Worm (Caenorhabditis elegans) whole organism, young adult: ENCODE measurements around the gene srz-71.
"Not testable (repeated sequence)": the region's sequence is repeated elsewhere in the genome, so short reads cannot be mapped to it uniquely, and the experiment has no call there.

ENCODE experiments used
- B0261.1 ChIP-seq: sonication (generic microtip); optimal IDR thresholded peaks from 2 replicates; lab custom pipeline; 2016; ENCODE audit warnings: mild to moderate bottlenecking, missing genetic modification characterization, moderate library complexity, missing compliant biosample characterization
- F37B4.10 ChIP-seq: fragments of 200-800 bp; sonication (Bioruptor generic); IDR thresholded peaks from 2 replicates; pipeline ENCODE4 v1.3.6; 2022; ENCODE audit warnings: missing genetic modification characterization, missing compliant biosample characterization
- F49E8.2 ChIP-seq: sonication (generic microtip); optimal IDR thresholded peaks from 3 replicates; lab custom pipeline; 2017; ENCODE audit warnings: missing genetic modification characterization, mild to moderate bottlenecking, missing compliant biosample characterization, antibody characterized with exemption, moderate library complexity; ENCODE audit not compliant: insufficient read depth
- F52B5.7 ChIP-seq: sonication (generic microtip); optimal IDR thresholded peaks from 2 replicates; lab custom pipeline; 2016; ENCODE audit warnings: mild to moderate bottlenecking, missing genetic modification characterization, missing compliant biosample characterization
- Y53F4B.3 ChIP-seq: fragments of 200-800 bp; sonication (Bioruptor generic); IDR thresholded peaks from 2 replicates; pipeline ENCODE4 v1.3.6; 2022; ENCODE audit warnings: missing genetic modification reagents, missing genetic modification characterization, missing compliant biosample characterization
- Y56A3A.18 ChIP-seq: fragments of 200-800 bp; sonication (Bioruptor generic); IDR thresholded peaks from 2 replicates; pipeline ENCODE4 v1.3.6; 2022; ENCODE audit warnings: missing genetic modification reagents, missing genetic modification characterization, missing compliant biosample characterization
- ama-1 ChIP-seq, 3 experiments: fragments of 150-350 bp in 1 of 3; sonication (generic microtip) in 2 of 3; optimal IDR thresholded peaks; 2 replicates each; lab custom pipeline; 2014 to 2018; ENCODE audit warnings: missing biosample characterization in 2 of 3, missing genetic modification characterization in 2 of 3, missing genetic modification reagents in 2 of 3
- attf-3 ChIP-seq: fragments of 200-800 bp; sonication (Bioruptor generic); conservative IDR thresholded peaks from 2 replicates; pipeline ENCODE4 v1.3.6; 2022; ENCODE audit warnings: missing genetic modification reagents, missing genetic modification characterization, missing compliant biosample characterization
- attf-5 ChIP-seq: fragments of 200-800 bp; sonication (Bioruptor generic); optimal IDR thresholded peaks from 2 replicates; lab custom pipeline; 2018; ENCODE audit warnings: mild to moderate bottlenecking, missing genetic modification characterization, missing compliant biosample characterization
- attf-6 ChIP-seq: fragments of 200-800 bp; sonication (Bioruptor generic); IDR thresholded peaks from 2 replicates; pipeline ENCODE4 v1.3.6; 2022; ENCODE audit warnings: missing genetic modification reagents, missing genetic modification characterization, missing compliant biosample characterization
- ccch-3 ChIP-seq: fragments of 200-800 bp; sonication (Bioruptor generic); optimal IDR thresholded peaks from 2 replicates; lab custom pipeline; 2018; ENCODE audit warnings: mild to moderate bottlenecking, missing genetic modification characterization, missing compliant biosample characterization
- ceh-27 ChIP-seq: fragments of 200-800 bp; sonication (Bioruptor generic); optimal IDR thresholded peaks from 2 replicates; lab custom pipeline; 2018; ENCODE audit warnings: mild to moderate bottlenecking, missing genetic modification characterization, moderate library complexity, missing compliant biosample characterization
- ceh-40 ChIP-seq: fragments of 200-800 bp; sonication (Bioruptor generic); IDR thresholded peaks from 2 replicates; pipeline ENCODE4 v1.3.6; 2022; ENCODE audit warnings: missing genetic modification characterization, missing compliant biosample characterization
- ceh-91 ChIP-seq: fragments of 200-800 bp; sonication (Bioruptor generic); IDR thresholded peaks from 2 replicates; pipeline ENCODE4 v1.3.6; 2022; ENCODE audit warnings: missing genetic modification reagents, missing genetic modification characterization, missing compliant biosample characterization
- dox-1 ChIP-seq: fragments of 200-800 bp; sonication (Bioruptor generic); IDR thresholded peaks from 2 replicates; pipeline ENCODE4 v1.3.6; 2022; ENCODE audit warnings: missing genetic modification reagents, missing genetic modification characterization, missing compliant biosample characterization
- egrh-3 ChIP-seq: fragments of 200-800 bp; sonication (Bioruptor generic); IDR thresholded peaks from 2 replicates; pipeline ENCODE4 v1.3.6; 2022; ENCODE audit warnings: missing genetic modification reagents, missing genetic modification characterization, missing compliant biosample characterization
- hmg-1.2 ChIP-seq: fragments of 200-800 bp; sonication (Bioruptor generic); IDR thresholded peaks from 2 replicates; pipeline ENCODE4 v1.3.6; 2022; ENCODE audit warnings: missing genetic modification reagents, missing genetic modification characterization, missing compliant biosample characterization
- hrde-1 ChIP-seq: sonication (generic microtip); optimal IDR thresholded peaks from 2 replicates; lab custom pipeline; 2016; ENCODE audit warnings: missing genetic modification characterization, mild to moderate bottlenecking, missing compliant biosample characterization, moderate library complexity, missing genotype, missing genetic modification reagents, borderline replicate concordance
- lir-1 ChIP-seq: fragments of 200-800 bp; sonication (Bioruptor generic); conservative IDR thresholded peaks from 2 replicates; pipeline ENCODE4 v1.3.6; 2022; ENCODE audit warnings: missing genetic modification reagents, missing genetic modification characterization, missing compliant biosample characterization
- madf-10 ChIP-seq: sonication (generic microtip); optimal IDR thresholded peaks from 2 replicates; lab custom pipeline; 2016; ENCODE audit warnings: mild to moderate bottlenecking, missing genetic modification characterization, missing compliant biosample characterization
- madf-8 ChIP-seq: fragments of 200-800 bp; sonication (Bioruptor generic); conservative IDR thresholded peaks from 2 replicates; pipeline ENCODE4 v1.3.6; 2022; ENCODE audit warnings: missing genetic modification reagents, missing genetic modification characterization, missing compliant biosample characterization
- mcd-1 ChIP-seq: fragments of 200-800 bp; sonication (Bioruptor generic); IDR thresholded peaks from 2 replicates; pipeline ENCODE4 v1.3.6; 2022; ENCODE audit warnings: missing genetic modification reagents, missing genetic modification characterization, missing compliant biosample characterization
- mel-28 ChIP-seq: sonication (generic microtip); optimal IDR thresholded peaks from 2 replicates; lab custom pipeline; 2016; ENCODE audit warnings: borderline replicate concordance, mild to moderate bottlenecking, missing genetic modification characterization, missing compliant biosample characterization
- nfya-1 ChIP-seq: sonication (generic microtip); optimal IDR thresholded peaks from 2 replicates; lab custom pipeline; 2017; ENCODE audit warnings: antibody characterized with exemption, missing compliant biosample characterization, missing genetic modification characterization, borderline replicate concordance; ENCODE audit not compliant: insufficient read depth
- nfya-2 ChIP-seq: fragments of 200-800 bp; sonication (Bioruptor generic); IDR thresholded peaks from 2 replicates; pipeline ENCODE4 v1.3.6; 2022; ENCODE audit warnings: missing genetic modification reagents, missing genetic modification characterization, missing compliant biosample characterization
- nhr-179 ChIP-seq: sonication (generic microtip); optimal IDR thresholded peaks from 2 replicates; lab custom pipeline; 2016; ENCODE audit warnings: mild to moderate bottlenecking, missing genetic modification characterization, missing compliant biosample characterization
- nhr-27 ChIP-seq: fragments of 200-800 bp; sonication (Bioruptor generic); optimal IDR thresholded peaks from 2 replicates; lab custom pipeline; 2018; ENCODE audit warnings: mild to moderate bottlenecking, missing genetic modification characterization, moderate library complexity, missing compliant biosample characterization
- repo-1 ChIP-seq: sonication (generic microtip); optimal IDR thresholded peaks from 2 replicates; lab custom pipeline; 2017; ENCODE audit warnings: mild to moderate bottlenecking, missing genetic modification characterization, missing compliant biosample characterization
- rpc-1 ChIP-seq, 2 experiments: fragments of 150-350 bp in 1 of 2; sonication (generic microtip) in 1 of 2; optimal IDR thresholded peaks; 2 replicates each; lab custom pipeline; 2014 to 2018; ENCODE audit warnings: missing biosample characterization in 1 of 2, missing genetic modification characterization in 1 of 2, missing genetic modification reagents in 1 of 2, missing genotype in 1 of 2
- snpc-1.1 ChIP-seq: sonication (generic microtip); optimal IDR thresholded peaks from 2 replicates; lab custom pipeline; 2017; ENCODE audit warnings: missing genetic modification characterization, mild to moderate bottlenecking, missing compliant biosample characterization, antibody characterized with exemption, moderate library complexity, missing genotype, missing genetic modification reagents; ENCODE audit not compliant: insufficient read depth
- snpc-3.4 ChIP-seq: sonication (generic microtip); optimal IDR thresholded peaks from 2 replicates; lab custom pipeline; 2017; ENCODE audit warnings: missing genetic modification characterization, mild to moderate bottlenecking, missing compliant biosample characterization, antibody characterized with exemption, moderate library complexity, missing genotype, missing genetic modification reagents
- snpc-4 ChIP-seq, 5 experiments: fragments of 150-350 bp in 1 of 5; sonication (generic microtip) in 4 of 5; optimal IDR thresholded peaks; 2 replicates each; lab custom pipeline; 2014 to 2018; ENCODE audit warnings: missing genetic modification characterization in 5 of 5, missing biosample characterization in 3 of 5, antibody characterized with exemption in 2 of 5, mild to moderate bottlenecking in 2 of 5, missing compliant biosample characterization in 2 of 5, missing genotype in 2 of 5, moderate library complexity in 2 of 5, missing genetic modification reagents in 1 of 5
- tbp1 ChIP-seq: fragments of 200-800 bp; sonication (Bioruptor generic); optimal IDR thresholded peaks from 2 replicates; lab custom pipeline; 2018; ENCODE audit warnings: mild to moderate bottlenecking, missing genetic modification characterization, missing compliant biosample characterization
- tlf-1 ChIP-seq: fragments of 200-800 bp; sonication (Bioruptor generic); optimal IDR thresholded peaks from 2 replicates; lab custom pipeline; 2018; ENCODE audit warnings: mild to moderate bottlenecking, missing genetic modification characterization, missing compliant biosample characterization
- xnd-1 ChIP-seq: sonication (generic microtip); optimal IDR thresholded peaks from 2 replicates; lab custom pipeline; 2016; ENCODE audit warnings: missing genotype, missing genetic modification reagents, missing genetic modification characterization, missing compliant biosample characterization
- ztf-18 ChIP-seq: sonication (generic microtip); optimal IDR thresholded peaks from 2 replicates; lab custom pipeline; 2016; ENCODE audit warnings: missing genotype, mild to moderate bottlenecking, missing genetic modification characterization, missing compliant biosample characterization
- ztf-28 ChIP-seq: fragments of 200-800 bp; sonication (Bioruptor generic); IDR thresholded peaks from 2 replicates; pipeline ENCODE4 v1.3.6; 2022; ENCODE audit warnings: missing genetic modification reagents, missing genetic modification characterization, missing compliant biosample characterization
- ztf-3 ChIP-seq: fragments of 200-800 bp; sonication (Bioruptor generic); optimal IDR thresholded peaks from 2 replicates; lab custom pipeline; 2018; ENCODE audit warnings: mild to moderate bottlenecking, missing genetic modification characterization, missing compliant biosample characterization

The srz-71 gene

ce11 chrIV:16306918-16307317, 25.8 kb upstream of the srz-71 start:
- no peak for TF ChIP-seq snpc-4 (GFP tag; optimal IDR thresholded peaks at IDR 0.05; lab: Kevin White, UChicago)
- TF ChIP-seq snpc-4 (tag; optimal IDR thresholded peaks at IDR 0.05; lab: Kevin White, UChicago): peak in 2 of 4 experiments; percentile 73 to 80
- TF ChIP-seq F49E8.2: no peak
- no peak for TF ChIP-seq lir-1
- no peak for TF ChIP-seq repo-1 (tag; lab: Kevin White, UChicago)
- TF ChIP-seq dox-1 (GFP tag; lab: Robert Waterston, UW): no peak
- TF ChIP-seq attf-6 (GFP tag; lab: Robert Waterston, UW): peak; percentile 82; the same call in 1 of the 2 replicates
- no peak for TF ChIP-seq madf-10 (tag; lab: Kevin White, UChicago)
- no peak for TF ChIP-seq F37B4.10 (GFP tag; lab: Robert Waterston, UW)
- no peak for TF ChIP-seq ccch-3 (GFP tag; lab: Kevin White, UChicago)

- TF ChIP-seq nhr-27 (tag; lab: Kevin White, UChicago); tbp1 (GFP tag; lab: Kevin White, UChicago); tlf-1 (GFP tag; lab: Kevin White, UChicago): not testable (repeated sequence)
Observed at ce11 chrIV:16307925-16308324, 24.8 kb upstream of the srz-71 start, which contains the start of gene rac-2. Gene rac-2, plus strand, starts transcription at chrIV:16308225.

- TF ChIP-seq snpc-3.4 (no peak), egrh-3 (GFP tag; lab: Robert Waterston, UW) (0 out of 2 replicates have a peak, but pooled peaks have one; percentile 6), ceh-91 (GFP tag; lab: Robert Waterston, UW) (no peak), snpc-4 (GFP tag; optimal IDR thresholded peaks at IDR 0.05; lab: Kevin White, UChicago) (no peak), snpc-4 (tag; optimal IDR thresholded peaks at IDR 0.05; lab: Kevin White, UChicago) (peak in 1 of 4 experiments; percentile 80), attf-5 (GFP tag; lab: Kevin White, UChicago) (no peak), hrde-1 (tag; lab: Kevin White, UChicago) (no peak), ceh-40 (GFP tag; lab: Robert Waterston, UW) (no peak), ztf-28 (GFP tag; lab: Robert Waterston, UW) (0 out of 2 replicates have a peak, but pooled peaks have one; percentile 40), hmg-1.2 (GFP tag; lab: Robert Waterston, UW) (no peak), ztf-3 (GFP tag; lab: Kevin White, UChicago) (no peak), ama-1 (optimal IDR thresholded peaks at IDR 0.05; lab: Kevin White, UChicago) (no peak), ama-1 (GFP tag; optimal IDR thresholded peaks at IDR 0.05; lab: Kevin White, UChicago) (no peak)
Observed at ce11 chrIV:16310103-16310502, 22.6 kb upstream of the srz-71 start.

- no peak for TF ChIP-seq snpc-1.1 (tag; lab: Kevin White, UChicago)
- no peak for TF ChIP-seq ceh-40 (GFP tag; lab: Robert Waterston, UW)
- TF ChIP-seq mcd-1 (GFP tag; lab: Robert Waterston, UW): no peak
- no peak for TF ChIP-seq nhr-179 (tag; lab: Kevin White, UChicago)
- no peak for TF ChIP-seq rpc-1 (optimal IDR thresholded peaks at IDR 0.05; lab: Kevin White, UChicago)
- no peak for TF ChIP-seq rpc-1 (tag; optimal IDR thresholded peaks at IDR 0.05; lab: Kevin White, UChicago)
- TF ChIP-seq nfya-1 (tag; lab: Kevin White, UChicago): no peak
- TF ChIP-seq, all 124 proteins: peak for 0
Observed at ce11 chrIV:16320410-16320809, 12.3 kb upstream of the srz-71 start, which contains the start of gene K03D3.5. Gene K03D3.5, minus strand, starts transcription at chrIV:16320510.

ce11 chrIV:16320866-16321265, 11.8 kb upstream of the srz-71 start, which contains the start of gene srz-61:
Gene srz-61, plus strand, starts transcription at chrIV:16321166.
- TF ChIP-seq ama-1 (optimal IDR thresholded peaks at IDR 0.05; lab: Kevin White, UChicago) (no peak), ama-1 (GFP tag; optimal IDR thresholded peaks at IDR 0.05; lab: Kevin White, UChicago) (no peak), ztf-18 (tag; lab: Kevin White, UChicago) (no peak), nfya-2 (GFP tag; lab: Robert Waterston, UW) (no peak), Y53F4B.3 (GFP tag; lab: Robert Waterston, UW) (no peak), madf-8 (GFP tag; lab: Robert Waterston, UW) (no peak), attf-3 (GFP tag; lab: Robert Waterston, UW) (no peak), Y56A3A.18 (GFP tag; lab: Robert Waterston, UW) (no peak), hrde-1 (tag; lab: Kevin White, UChicago) (no peak), ceh-27 (no peak), B0261.1 (tag; lab: Kevin White, UChicago) (no peak), mcd-1 (GFP tag; lab: Robert Waterston, UW) (no peak), tlf-1 (GFP tag; lab: Kevin White, UChicago) (no peak), ccch-3 (GFP tag; lab: Kevin White, UChicago) (no peak), xnd-1 (tag; lab: Kevin White, UChicago) (no peak), mel-28 (tag; lab: Kevin White, UChicago) (no peak), F52B5.7 (tag; lab: Kevin White, UChicago) (no peak)
